Worm (Caenorhabditis elegans): ENCODE results near the gene ttr-33.

ce11 chrV:7798079-7798478 is 39.6 kb downstream of the ttr-33 start, which contains the start of gene ZK742.7:
- TF ChIP-seq flt-1 (GFP tag; IDR thresholded peaks at IDR 0.05): no peak
- no peak for TF ChIP-seq ama-1 (optimal IDR thresholded peaks at IDR 0.05)
- no peak for TF ChIP-seq scrt-1 (GFP tag; IDR thresholded peaks at IDR 0.05)
- TF ChIP-seq B0310.2 (tag; optimal IDR thresholded peaks at IDR 0.05): no peak
- TF ChIP-seq pes-1 (GFP tag; IDR thresholded peaks at IDR 0.05): no peak
- TF ChIP-seq ceh-36 (tag; optimal IDR thresholded peaks at IDR 0.05): no peak
- no peak for TF ChIP-seq aly-1 (tag; optimal IDR thresholded peaks at IDR 0.05)
- no peak for TF ChIP-seq hmbx-1 (tag; optimal IDR thresholded peaks at IDR 0.05)
- TF ChIP-seq sea-1 (GFP tag; conservative IDR thresholded peaks at IDR 0.05): no peak
- no peak for TF ChIP-seq ceh-13 (GFP tag; optimal IDR thresholded peaks at IDR 0.05)

All from whole organism, early embryonic.